Worm (Caenorhabditis elegans) whole organism, midembryonic: ENCODE data around the gene sdz-9.
A peak's percentile ranks its signal among the peaks of the same experiment; 100 is the strongest.

Source experiments
- T22C8.4 ChIP-seq: fragments of 200-800 bp; sonication (Bioruptor generic); IDR thresholded peaks from 2 replicates; pipeline ENCODE4 v1.3.6; 2022; ENCODE audit warnings: missing genetic modification characterization, missing compliant biosample characterization
- cog-1 ChIP-seq: sonication (generic microtip); optimal IDR thresholded peaks from 2 replicates; lab custom pipeline; 2016; ENCODE audit warnings: missing genetic modification characterization, missing compliant biosample characterization
- flt-1 ChIP-seq: fragments of 200-800 bp; sonication (Bioruptor generic); IDR thresholded peaks from 2 replicates; pipeline ENCODE4 v1.3.6; 2022; ENCODE audit warnings: missing genetic modification characterization, missing compliant biosample characterization
- klf-2 ChIP-seq: fragments of 200-800 bp; sonication (Bioruptor generic); conservative IDR thresholded peaks from 2 replicates; pipeline ENCODE4 v1.3.6; 2022; ENCODE audit warnings: missing genetic modification reagents, missing genetic modification characterization, missing compliant biosample characterization
- med-1 ChIP-seq: sonication (generic microtip); optimal IDR thresholded peaks from 2 replicates; lab custom pipeline; 2017; ENCODE audit warnings: missing genetic modification characterization, mild to moderate bottlenecking, missing compliant biosample characterization, antibody characterized with exemption, missing genetic modification reagents; ENCODE audit not compliant: insufficient read depth
- ref-1 ChIP-seq: fragments of 200-800 bp; sonication (Bioruptor generic); conservative IDR thresholded peaks from 2 replicates; pipeline ENCODE4 v1.3.6; 2022; ENCODE audit warnings: missing genetic modification reagents, missing genetic modification characterization, missing compliant biosample characterization
- tab-1 ChIP-seq: fragments of 200-800 bp; sonication (Bioruptor generic); IDR thresholded peaks from 2 replicates; pipeline ENCODE4 v1.3.6; 2022; ENCODE audit warnings: missing genetic modification characterization, missing compliant biosample characterization
- ztf-23 ChIP-seq: fragments of 200-800 bp; sonication (Bioruptor generic); IDR thresholded peaks from 2 replicates; pipeline ENCODE4 v1.3.6; 2022; ENCODE audit warnings: missing genetic modification reagents, missing genetic modification characterization, missing compliant biosample characterization
- ztf-29 ChIP-seq: fragments of 200-800 bp; sonication (Bioruptor generic); IDR thresholded peaks from 2 replicates; pipeline ENCODE4 v1.3.6; 2022; ENCODE audit warnings: missing genetic modification reagents, missing genetic modification characterization, missing compliant biosample characterization

sdz-9 gene

ce11 chrII:2749595-2750048 is 23.8 kb downstream of the sdz-9 start, which contains the start of gene F29A7.4:
Gene F29A7.4, plus strand, starts transcription at chrII:2749998.
- TF ChIP-seq ref-1 (GFP tag; lab: Robert Waterston, UW) (no peak), ztf-23 (no peak), T22C8.4 (GFP tag; lab: Robert Waterston, UW) (no peak), flt-1 (GFP tag; lab: Robert Waterston, UW) (no peak), ztf-29 (GFP tag; lab: Robert Waterston, UW) (no peak), med-1 (GFP tag; lab: Kevin White, UChicago) (no peak), cog-1 (tag; lab: Kevin White, UChicago) (no peak), tab-1 (no peak), klf-2 (no peak)

DNA sequence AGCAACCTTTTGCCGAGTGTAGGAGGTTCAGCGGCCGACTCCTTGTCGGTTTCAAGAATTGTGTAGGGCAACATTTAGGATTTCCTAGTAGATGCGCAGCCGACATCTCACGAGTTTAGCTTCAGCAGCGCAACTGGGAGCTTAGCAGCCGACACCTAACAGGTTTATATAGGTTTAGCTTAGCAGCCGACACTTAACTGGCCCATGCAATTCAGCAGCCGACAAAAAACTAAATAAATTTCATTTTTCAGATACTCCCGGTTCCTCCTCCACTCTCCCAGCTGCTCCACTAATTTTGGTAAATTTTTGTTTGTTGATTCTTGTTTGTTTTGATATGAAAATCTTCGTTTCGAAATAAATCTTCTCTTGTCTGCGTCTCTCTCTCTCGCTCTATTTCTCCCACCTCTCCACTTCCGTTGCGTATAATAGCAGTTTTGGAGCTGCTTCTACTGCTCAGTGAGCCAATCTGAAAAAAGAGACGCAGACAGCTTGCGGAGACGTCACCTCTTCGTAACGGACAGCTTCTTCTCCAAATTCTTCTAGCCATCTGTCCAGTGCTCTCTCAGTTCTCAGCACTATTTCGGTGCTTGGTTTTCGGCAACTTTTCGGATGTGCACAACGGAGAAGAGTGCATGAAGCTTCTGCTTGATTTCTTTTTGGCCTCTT is 25.3 kb downstream of the sdz-9 start:
- TF ChIP-seq med-1 (GFP tag; lab: Kevin White, UChicago) = no peak
- no peak for TF ChIP-seq ztf-23
- TF ChIP-seq ztf-29 (GFP tag; lab: Robert Waterston, UW) = no peak
- no peak for TF ChIP-seq flt-1 (GFP tag; lab: Robert Waterston, UW)
- no peak for TF ChIP-seq T22C8.4 (GFP tag; lab: Robert Waterston, UW)
- no peak for TF ChIP-seq tab-1
- no peak for TF ChIP-seq cog-1 (tag; lab: Kevin White, UChicago)
- TF ChIP-seq klf-2 = no peak
- TF ChIP-seq ref-1 (GFP tag; lab: Robert Waterston, UW) = no peak

ce11 chrII:2742251-2742650 is 31.2 kb downstream of the sdz-9 start, which contains the start of gene T05A8.7:
Gene T05A8.7, minus strand, starts transcription at chrII:2742351.
- TF ChIP-seq klf-2 = no peak
- TF ChIP-seq tab-1 = no peak
- no peak for TF ChIP-seq T22C8.4 (GFP tag; lab: Robert Waterston, UW)
- TF ChIP-seq ref-1 (GFP tag; lab: Robert Waterston, UW) = no peak
- no peak for TF ChIP-seq ztf-23
- TF ChIP-seq med-1 (GFP tag; lab: Kevin White, UChicago) = no peak

DNA sequence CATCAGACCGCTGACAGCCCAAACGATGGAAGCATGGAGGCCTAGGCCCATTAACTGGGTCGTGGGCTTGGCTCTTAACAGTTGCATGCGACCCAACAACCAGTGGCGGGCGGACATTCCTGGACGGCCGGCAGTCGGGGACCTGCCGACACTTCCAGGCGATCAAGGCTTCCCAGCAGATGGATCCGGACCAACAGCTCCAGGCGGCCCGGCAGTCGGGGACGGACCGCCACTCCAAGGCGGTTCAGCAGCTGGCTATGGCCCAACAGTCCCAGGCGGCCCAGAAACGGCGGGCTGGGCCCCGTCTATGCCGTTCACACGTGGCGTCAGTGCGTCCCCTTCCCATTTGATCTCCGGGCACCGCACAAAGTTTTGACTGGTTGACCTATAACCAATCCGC is 32.0 kb downstream of the sdz-9 start:
- TF ChIP-seq ztf-29 (GFP tag; lab: Robert Waterston, UW) (no peak), cog-1 (tag; lab: Kevin White, UChicago) (no peak), ref-1 (GFP tag; lab: Robert Waterston, UW) (no peak), T22C8.4 (GFP tag; lab: Robert Waterston, UW) (no peak), klf-2 (no peak), med-1 (GFP tag; lab: Kevin White, UChicago) (no peak), tab-1 (no peak), flt-1 (GFP tag; lab: Robert Waterston, UW) (no peak), ztf-23 (no peak)

DNA sequence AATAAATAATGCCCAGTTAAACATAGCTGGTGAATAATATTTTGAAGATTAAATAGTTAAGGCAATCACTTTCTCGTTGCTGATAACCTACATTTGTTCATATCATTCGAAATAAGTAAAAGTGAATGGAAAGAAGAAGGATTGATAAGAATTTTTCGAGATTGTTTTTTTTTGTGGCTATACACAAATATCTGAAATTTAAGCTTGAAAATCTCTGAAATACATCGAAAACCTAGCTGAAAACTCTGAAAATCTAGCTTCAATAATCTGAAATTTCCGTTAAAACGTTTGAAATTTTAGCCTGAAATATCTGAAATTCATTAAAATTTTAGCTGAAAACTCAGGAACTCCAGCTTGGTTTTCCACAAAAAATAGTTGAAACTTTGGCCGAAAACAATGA is 33.8 kb downstream of the sdz-9 start, which contains the start of gene T05A8.6:
TSS of gene T05A8.6 (minus strand) at position 101 of the 400 bp plus-strand sequence.
- TF ChIP-seq T22C8.4 (GFP tag; lab: Robert Waterston, UW) (no peak), flt-1 (GFP tag; lab: Robert Waterston, UW) (no peak), cog-1 (tag; lab: Kevin White, UChicago) (no peak), klf-2 (no peak), ztf-29 (GFP tag; lab: Robert Waterston, UW) (no peak), ztf-23 (no peak), med-1 (GFP tag; lab: Kevin White, UChicago) (no peak), ref-1 (GFP tag; lab: Robert Waterston, UW) (no peak), tab-1 (no peak)

DNA sequence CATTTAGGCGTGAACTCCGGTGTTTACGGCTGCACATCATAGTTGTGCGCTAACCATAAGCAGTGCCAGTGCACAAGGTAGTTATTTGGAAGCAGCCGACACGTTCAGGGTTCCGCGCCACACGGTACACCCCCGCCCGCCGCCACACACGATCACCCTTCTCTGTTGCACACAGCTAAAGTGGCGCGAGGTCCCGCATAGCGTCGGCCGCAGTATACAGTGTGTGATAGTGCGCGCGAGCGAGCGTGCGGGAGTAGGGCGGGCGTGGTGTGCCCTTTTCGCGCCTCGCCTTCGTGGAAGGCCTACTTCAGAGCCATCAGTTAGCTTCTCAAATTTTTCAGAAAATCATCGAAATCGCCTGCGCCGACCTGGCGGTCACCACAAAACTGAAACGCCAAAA is 36.5 kb downstream of the sdz-9 start:
- 0 out of 2 replicates have a peak, but pooled peaks have one; percentile 16 for TF ChIP-seq tab-1
- TF ChIP-seq med-1 (GFP tag; lab: Kevin White, UChicago) = no peak
- no peak for TF ChIP-seq flt-1 (GFP tag; lab: Robert Waterston, UW)

ce11 chrII:2736156-2736728 is 37.2 kb downstream of the sdz-9 start, which contains the start of gene T05A8.8:
Gene T05A8.8, plus strand, starts transcription at chrII:2736678.
- TF ChIP-seq ref-1 (GFP tag; lab: Robert Waterston, UW) (no peak), tab-1 (no peak), flt-1 (GFP tag; lab: Robert Waterston, UW) (no peak), ztf-23 (no peak), med-1 (GFP tag; lab: Kevin White, UChicago) (no peak), ztf-29 (GFP tag; lab: Robert Waterston, UW) (no peak), cog-1 (tag; lab: Kevin White, UChicago) (no peak), T22C8.4 (GFP tag; lab: Robert Waterston, UW) (no peak), klf-2 (no peak)

- TF ChIP-seq flt-1 (GFP tag; lab: Robert Waterston, UW) (no peak), med-1 (GFP tag; lab: Kevin White, UChicago) (no peak), ref-1 (GFP tag; lab: Robert Waterston, UW) (no peak), tab-1 (no peak), ztf-23 (no peak), ztf-29 (GFP tag; lab: Robert Waterston, UW) (no peak), klf-2 (no peak), T22C8.4 (GFP tag; lab: Robert Waterston, UW) (no peak), cog-1 (tag; lab: Kevin White, UChicago) (no peak)
Measured at ce11 chrII:2735644-2736043, 37.8 kb downstream of the sdz-9 start.

DNA sequence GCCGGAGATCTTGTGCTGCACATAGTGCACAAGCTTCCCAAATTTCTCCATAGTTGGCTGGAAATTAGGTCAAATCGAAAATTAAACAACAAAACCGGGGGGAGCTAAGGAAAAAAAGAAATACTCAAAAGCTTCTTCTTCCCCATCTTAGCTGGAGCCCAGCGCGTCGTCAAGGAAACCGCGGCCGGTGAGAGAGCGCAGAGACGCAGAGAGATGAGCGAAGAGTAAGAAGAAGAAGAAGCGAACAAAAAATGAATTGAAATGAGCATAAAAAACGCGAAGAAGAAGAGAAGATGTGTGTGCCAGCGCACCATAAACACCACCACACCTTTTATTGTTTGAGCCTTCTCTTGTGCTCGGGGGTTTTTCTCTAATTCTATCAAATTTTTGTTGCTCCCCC is 38.2 kb downstream of the sdz-9 start, which contains the start of gene wdr-31:
TSS of gene wdr-31 (minus strand) at position 101 of the 400 bp plus-strand sequence.
- TF ChIP-seq cog-1 (tag; lab: Kevin White, UChicago) = no peak
- no peak for TF ChIP-seq klf-2
- no peak for TF ChIP-seq med-1 (GFP tag; lab: Kevin White, UChicago)
- TF ChIP-seq ref-1 (GFP tag; lab: Robert Waterston, UW) = no peak
- no peak for TF ChIP-seq ztf-29 (GFP tag; lab: Robert Waterston, UW)
- no peak for TF ChIP-seq T22C8.4 (GFP tag; lab: Robert Waterston, UW)
- no peak for TF ChIP-seq ztf-23
- no peak for TF ChIP-seq flt-1 (GFP tag; lab: Robert Waterston, UW)
